Worm (Caenorhabditis elegans) whole organism, young adult: ENCODE measurements around the gene rol-3.
A peak's percentile ranks its signal among the peaks of the same experiment; 100 is the strongest.

Experiments used
- B0261.1 ChIP-seq: sonication (generic microtip); optimal IDR thresholded peaks from 2 replicates; lab custom pipeline; 2016; ENCODE audit warnings: mild to moderate bottlenecking, missing genetic modification characterization, moderate library complexity, missing compliant biosample characterization
- Y79H2A.3 ChIP-seq: fragments of 200-800 bp; sonication (Bioruptor generic); conservative IDR thresholded peaks from 2 replicates; pipeline ENCODE4 v1.3.6; 2022; ENCODE audit warnings: missing genetic modification reagents, missing genetic modification characterization, missing compliant biosample characterization
- ama-1 ChIP-seq, 3 experiments: fragments of 150-350 bp in 1 of 3; sonication (generic microtip) in 2 of 3; optimal IDR thresholded peaks; 2 replicates each; lab custom pipeline; 2014 to 2018; ENCODE audit warnings: missing biosample characterization in 2 of 3, missing genetic modification characterization in 2 of 3, missing genetic modification reagents in 2 of 3
- dox-1 ChIP-seq: fragments of 200-800 bp; sonication (Bioruptor generic); IDR thresholded peaks from 2 replicates; pipeline ENCODE4 v1.3.6; 2022; ENCODE audit warnings: missing genetic modification reagents, missing genetic modification characterization, missing compliant biosample characterization
- dpl-1 ChIP-seq: fragments of 150-350 bp; optimal IDR thresholded peaks from 2 replicates; lab custom pipeline; 2014; ENCODE audit warnings: missing biosample characterization, missing genetic modification reagents, missing genetic modification characterization
- hlh-12 ChIP-seq: sonication (generic microtip); optimal IDR thresholded peaks from 2 replicates; lab custom pipeline; 2016; ENCODE audit warnings: missing genetic modification characterization, missing compliant biosample characterization
- lag-1 ChIP-seq: fragments of 200-800 bp; sonication (Bioruptor generic); IDR thresholded peaks from 2 replicates; pipeline ENCODE4 v1.3.6; 2022; ENCODE audit warnings: missing genetic modification reagents, missing genetic modification characterization, missing compliant biosample characterization
- lir-1 ChIP-seq: fragments of 200-800 bp; sonication (Bioruptor generic); conservative IDR thresholded peaks from 2 replicates; pipeline ENCODE4 v1.3.6; 2022; ENCODE audit warnings: missing genetic modification reagents, missing genetic modification characterization, missing compliant biosample characterization
- nhr-179 ChIP-seq: sonication (generic microtip); optimal IDR thresholded peaks from 2 replicates; lab custom pipeline; 2016; ENCODE audit warnings: mild to moderate bottlenecking, missing genetic modification characterization, missing compliant biosample characterization
- pha-4 ChIP-seq: fragments of 150-350 bp; sonication (generic microtip); optimal IDR thresholded peaks from 2 replicates; lab custom pipeline; 2014; ENCODE audit warnings: missing biosample characterization, missing genetic modification reagents, missing genetic modification characterization
- snpc-4 ChIP-seq, 5 experiments: fragments of 150-350 bp in 1 of 5; sonication (generic microtip) in 4 of 5; optimal IDR thresholded peaks; 2 replicates each; lab custom pipeline; 2014 to 2018; ENCODE audit warnings: missing genetic modification characterization in 5 of 5, missing biosample characterization in 3 of 5, antibody characterized with exemption in 2 of 5, mild to moderate bottlenecking in 2 of 5, missing compliant biosample characterization in 2 of 5, missing genotype in 2 of 5, moderate library complexity in 2 of 5, missing genetic modification reagents in 1 of 5
- unc-62 ChIP-seq: fragments of 150-350 bp; optimal IDR thresholded peaks from 2 replicates; lab custom pipeline; 2014; ENCODE audit warnings: missing biosample characterization, missing genetic modification reagents, missing genetic modification characterization

ce11 chrV:8217661-8218265 is 20.4 kb downstream of the rol-3 start, which contains the start of gene K07C11.8:
- TF ChIP-seq hlh-12 (no peak), pha-4 (tag; lab: Kevin White, UChicago) (no peak), nhr-179 (no peak), dpl-1 (GFP tag; lab: Kevin White, UChicago) (no peak), Y79H2A.3 (no peak), snpc-4 (GFP tag; optimal IDR thresholded peaks at IDR 0.05; lab: Kevin White, UChicago) (no peak), snpc-4 (tag; optimal IDR thresholded peaks at IDR 0.05; lab: Kevin White, UChicago) (peak in 1 of 4 experiments; percentile 20), dox-1 (GFP tag; lab: Robert Waterston, UW) (peak; percentile 35; the same call in 1 of the 2 replicates), B0261.1 (tag; lab: Kevin White, UChicago) (no peak), unc-62 (GFP tag; lab: Kevin White, UChicago) (no peak), lir-1 (no peak), lag-1 (GFP tag; lab: Robert Waterston, UW) (no peak), ama-1 (optimal IDR thresholded peaks at IDR 0.05; lab: Kevin White, UChicago) (no peak), ama-1 (GFP tag; optimal IDR thresholded peaks at IDR 0.05; lab: Kevin White, UChicago) (no peak)
